Worm (Caenorhabditis elegans) whole organism, young adult: Measurements from ENCODE around the gene vhl-1.

Source experiments
- C17E4.6 ChIP-seq: fragments of 200-800 bp; sonication (Bioruptor generic); IDR thresholded peaks from 2 replicates; pipeline ENCODE4 v1.3.6; 2022; ENCODE audit warnings: missing genetic modification reagents, missing genetic modification characterization, missing compliant biosample characterization
- F22D6.2 ChIP-seq: sonication (generic microtip); optimal IDR thresholded peaks from 2 replicates; lab custom pipeline; 2016; ENCODE audit warnings: mild to moderate bottlenecking, missing genetic modification characterization, missing compliant biosample characterization
- F23B12.7 ChIP-seq: sonication (generic microtip); optimal IDR thresholded peaks from 2 replicates; lab custom pipeline; 2017; ENCODE audit warnings: missing genetic modification characterization, mild to moderate bottlenecking, missing compliant biosample characterization, antibody characterized with exemption, moderate library complexity; ENCODE audit not compliant: insufficient read depth
- F33H1.4 ChIP-seq: fragments of 200-800 bp; sonication (Bioruptor generic); IDR thresholded peaks from 2 replicates; pipeline ENCODE4 v1.3.6; 2022; ENCODE audit warnings: missing genetic modification reagents, missing genetic modification characterization, missing compliant biosample characterization
- F52B5.7 ChIP-seq: sonication (generic microtip); optimal IDR thresholded peaks from 2 replicates; lab custom pipeline; 2016; ENCODE audit warnings: mild to moderate bottlenecking, missing genetic modification characterization, missing compliant biosample characterization
- F57C9.4 ChIP-seq: sonication (generic microtip); optimal IDR thresholded peaks from 2 replicates; lab custom pipeline; 2017; ENCODE audit warnings: mild to moderate bottlenecking, missing genetic modification characterization, missing compliant biosample characterization
- T07F8.4 ChIP-seq: sonication (generic microtip); optimal IDR thresholded peaks from 2 replicates; lab custom pipeline; 2016; ENCODE audit warnings: mild to moderate bottlenecking, missing genetic modification characterization, moderate library complexity, missing compliant biosample characterization
- Y56A3A.18 ChIP-seq: fragments of 200-800 bp; sonication (Bioruptor generic); IDR thresholded peaks from 2 replicates; pipeline ENCODE4 v1.3.6; 2022; ENCODE audit warnings: missing genetic modification reagents, missing genetic modification characterization, missing compliant biosample characterization
- ama-1 ChIP-seq, 3 experiments: fragments of 150-350 bp in 1 of 3; sonication (generic microtip) in 2 of 3; optimal IDR thresholded peaks; 2 replicates each; lab custom pipeline; 2014 to 2018; ENCODE audit warnings: missing biosample characterization in 2 of 3, missing genetic modification characterization in 2 of 3, missing genetic modification reagents in 2 of 3
- aptf-2 ChIP-seq: fragments of 200-800 bp; sonication (Bioruptor generic); conservative IDR thresholded peaks from 2 replicates; pipeline ENCODE4 v1.3.6; 2022; ENCODE audit warnings: missing genetic modification reagents, missing genetic modification characterization, missing compliant biosample characterization
- attf-3 ChIP-seq: fragments of 200-800 bp; sonication (Bioruptor generic); conservative IDR thresholded peaks from 2 replicates; pipeline ENCODE4 v1.3.6; 2022; ENCODE audit warnings: missing genetic modification reagents, missing genetic modification characterization, missing compliant biosample characterization
- attf-5 ChIP-seq: fragments of 200-800 bp; sonication (Bioruptor generic); optimal IDR thresholded peaks from 2 replicates; lab custom pipeline; 2018; ENCODE audit warnings: mild to moderate bottlenecking, missing genetic modification characterization, missing compliant biosample characterization
- cebp-2 ChIP-seq: fragments of 200-800 bp; sonication (Bioruptor generic); IDR thresholded peaks from 2 replicates; pipeline ENCODE4 v1.3.6; 2022; ENCODE audit warnings: missing genetic modification characterization, missing compliant biosample characterization
- dox-1 ChIP-seq: fragments of 200-800 bp; sonication (Bioruptor generic); IDR thresholded peaks from 2 replicates; pipeline ENCODE4 v1.3.6; 2022; ENCODE audit warnings: missing genetic modification reagents, missing genetic modification characterization, missing compliant biosample characterization
- efl-1 ChIP-seq: fragments of 150-350 bp; optimal IDR thresholded peaks from 2 replicates; lab custom pipeline; 2014; ENCODE audit warnings: missing biosample characterization, missing genetic modification reagents, missing genetic modification characterization
- gei-17 ChIP-seq: fragments of 200-800 bp; sonication (Bioruptor generic); optimal IDR thresholded peaks from 2 replicates; lab custom pipeline; 2018; ENCODE audit warnings: mild to moderate bottlenecking, missing genetic modification characterization, missing compliant biosample characterization
- lin-35 ChIP-seq, 3 experiments: fragments of 150-350 bp in 2 of 3; sonication (generic microtip) in 1 of 3; optimal IDR thresholded peaks; 2 replicates each; lab custom pipeline; 2014 to 2018; ENCODE audit warnings: missing biosample characterization in 3 of 3, missing genetic modification characterization in 3 of 3, missing genetic modification reagents in 3 of 3
- lsy-27 ChIP-seq: sonication (generic microtip); optimal IDR thresholded peaks from 2 replicates; lab custom pipeline; 2017; ENCODE audit warnings: missing genetic modification characterization, mild to moderate bottlenecking, missing compliant biosample characterization, antibody characterized with exemption, missing genotype, borderline replicate concordance; ENCODE audit not compliant: insufficient read depth
- madf-10 ChIP-seq: sonication (generic microtip); optimal IDR thresholded peaks from 2 replicates; lab custom pipeline; 2016; ENCODE audit warnings: mild to moderate bottlenecking, missing genetic modification characterization, missing compliant biosample characterization
- madf-6 ChIP-seq: fragments of 200-800 bp; sonication (Bioruptor generic); IDR thresholded peaks from 2 replicates; pipeline ENCODE4 v1.3.6; 2022; ENCODE audit warnings: missing genetic modification reagents, missing genetic modification characterization, missing compliant biosample characterization
- mel-28 ChIP-seq: sonication (generic microtip); optimal IDR thresholded peaks from 2 replicates; lab custom pipeline; 2016; ENCODE audit warnings: borderline replicate concordance, mild to moderate bottlenecking, missing genetic modification characterization, missing compliant biosample characterization
- nfyb-1 ChIP-seq: fragments of 200-800 bp; sonication (Bioruptor generic); IDR thresholded peaks from 2 replicates; pipeline ENCODE4 v1.3.6; 2022; ENCODE audit warnings: missing genetic modification reagents, missing genetic modification characterization, missing compliant biosample characterization
- nhr-80 ChIP-seq: sonication (generic microtip); optimal IDR thresholded peaks from 2 replicates; lab custom pipeline; 2016; ENCODE audit warnings: missing genetic modification characterization, missing compliant biosample characterization
- pbrm-1 ChIP-seq: fragments of 200-800 bp; sonication (Bioruptor generic); IDR thresholded peaks from 2 replicates; pipeline ENCODE4 v1.3.6; 2022; ENCODE audit warnings: missing genetic modification reagents, missing genetic modification characterization, missing compliant biosample characterization
- rcor-1 ChIP-seq: fragments of 200-800 bp; sonication (Bioruptor generic); IDR thresholded peaks from 2 replicates; pipeline ENCODE4 v1.3.6; 2022; ENCODE audit warnings: missing genetic modification reagents, missing genetic modification characterization, missing compliant biosample characterization
- rec-8 ChIP-seq, 2 experiments: sonication (generic microtip); optimal IDR thresholded peaks; 2 replicates each; lab custom pipeline; 2016; ENCODE audit warnings: mild to moderate bottlenecking in 2 of 2, missing genetic modification characterization in 2 of 2, missing genetic modification reagents in 2 of 2, missing genotype in 2 of 2, missing biosample characterization in 1 of 2, missing compliant biosample characterization in 1 of 2, moderate library complexity in 1 of 2
- snpc-1.1 ChIP-seq: sonication (generic microtip); optimal IDR thresholded peaks from 2 replicates; lab custom pipeline; 2017; ENCODE audit warnings: missing genetic modification characterization, mild to moderate bottlenecking, missing compliant biosample characterization, antibody characterized with exemption, moderate library complexity, missing genotype, missing genetic modification reagents; ENCODE audit not compliant: insufficient read depth
- snpc-4 ChIP-seq, 5 experiments: fragments of 150-350 bp in 1 of 5; sonication (generic microtip) in 4 of 5; optimal IDR thresholded peaks; 2 replicates each; lab custom pipeline; 2014 to 2018; ENCODE audit warnings: missing genetic modification characterization in 5 of 5, missing biosample characterization in 3 of 5, antibody characterized with exemption in 2 of 5, mild to moderate bottlenecking in 2 of 5, missing compliant biosample characterization in 2 of 5, missing genotype in 2 of 5, moderate library complexity in 2 of 5, missing genetic modification reagents in 1 of 5
- somi-1 ChIP-seq: fragments of 200-800 bp; sonication (Bioruptor generic); optimal IDR thresholded peaks from 2 replicates; lab custom pipeline; 2018; ENCODE audit warnings: mild to moderate bottlenecking, missing genetic modification characterization, missing compliant biosample characterization
- unc-130 ChIP-seq: sonication (generic microtip); optimal IDR thresholded peaks from 2 replicates; lab custom pipeline; 2016; ENCODE audit warnings: missing genetic modification reagents, missing genetic modification characterization, missing compliant biosample characterization
- unc-62 ChIP-seq: fragments of 150-350 bp; optimal IDR thresholded peaks from 2 replicates; lab custom pipeline; 2014; ENCODE audit warnings: missing biosample characterization, missing genetic modification reagents, missing genetic modification characterization
- ztf-18 ChIP-seq: sonication (generic microtip); optimal IDR thresholded peaks from 2 replicates; lab custom pipeline; 2016; ENCODE audit warnings: missing genotype, mild to moderate bottlenecking, missing genetic modification characterization, missing compliant biosample characterization

Gene vhl-1

DNA sequence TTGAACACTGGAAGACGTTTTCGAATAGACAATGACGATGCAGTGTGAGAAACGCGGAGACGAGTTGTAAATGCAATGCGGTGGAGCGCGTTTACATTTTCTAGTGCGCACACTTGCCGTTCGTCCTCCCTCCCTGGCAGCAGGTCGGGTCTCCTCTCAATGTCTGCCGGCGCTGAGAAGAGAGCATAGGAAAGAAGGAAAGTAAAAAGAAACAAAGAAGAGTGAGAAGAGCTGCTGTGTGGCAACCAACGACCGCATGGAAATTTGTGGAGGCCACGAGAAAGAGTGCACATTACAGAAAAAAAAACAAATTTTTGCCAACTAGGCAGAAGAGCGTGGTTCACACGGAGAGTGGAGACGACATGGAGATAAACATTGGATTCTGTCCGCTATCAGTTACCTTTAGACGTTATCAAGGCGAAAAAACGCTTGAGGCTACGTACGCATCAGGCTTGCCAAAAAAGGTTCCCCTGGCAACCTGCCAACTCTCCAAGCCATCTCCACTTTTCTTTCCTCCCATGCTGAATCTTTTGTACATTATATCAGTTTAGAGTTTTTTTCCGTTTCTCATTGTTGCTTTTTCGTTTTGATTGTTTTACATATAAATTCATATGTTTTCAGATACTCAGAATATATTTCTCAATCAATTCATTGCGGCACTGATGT is 7.4 kb upstream of the vhl-1 start, which contains the start of the genes snrp-40.1 and F08G12.3 (continued):
- TF ChIP-seq lsy-27 (tag; lab: Kevin White, UChicago) (no peak), snpc-4 (GFP tag; optimal IDR thresholded peaks at IDR 0.05; lab: Kevin White, UChicago) (no peak), snpc-4 (tag; optimal IDR thresholded peaks at IDR 0.05; lab: Kevin White, UChicago) (peak in 3 of 4 experiments; percentile 62 to 82 (median 69)), rcor-1 (GFP tag; lab: Robert Waterston, UW) (0 out of 2 replicates have a peak, but pooled peaks have one; percentile 21), gei-17 (GFP tag; lab: Kevin White, UChicago) (peak; percentile 12), nfyb-1 (GFP tag; lab: Robert Waterston, UW) (0 out of 2 replicates have a peak, but pooled peaks have one; percentile 57), pbrm-1 (GFP tag; lab: Robert Waterston, UW) (peak; percentile 80), madf-6 (GFP tag; lab: Robert Waterston, UW) (peak; percentile 26; the same call in 1 of the 2 replicates), madf-10 (peak; percentile 31), cebp-2 (GFP tag; lab: Robert Waterston, UW) (no peak), nhr-80 (tag; lab: Kevin White, UChicago) (peak; percentile 98), attf-3 (GFP tag; lab: Robert Waterston, UW) (no peak), mel-28 (tag; lab: Kevin White, UChicago) (no peak), dox-1 (GFP tag; lab: Robert Waterston, UW) (peak; percentile 91), rec-8 (tag; optimal IDR thresholded peaks at IDR 0.05; lab: Kevin White, UChicago) (no peak), ztf-18 (tag; lab: Kevin White, UChicago) (peak; percentile 60), F52B5.7 (no peak)

DNA sequence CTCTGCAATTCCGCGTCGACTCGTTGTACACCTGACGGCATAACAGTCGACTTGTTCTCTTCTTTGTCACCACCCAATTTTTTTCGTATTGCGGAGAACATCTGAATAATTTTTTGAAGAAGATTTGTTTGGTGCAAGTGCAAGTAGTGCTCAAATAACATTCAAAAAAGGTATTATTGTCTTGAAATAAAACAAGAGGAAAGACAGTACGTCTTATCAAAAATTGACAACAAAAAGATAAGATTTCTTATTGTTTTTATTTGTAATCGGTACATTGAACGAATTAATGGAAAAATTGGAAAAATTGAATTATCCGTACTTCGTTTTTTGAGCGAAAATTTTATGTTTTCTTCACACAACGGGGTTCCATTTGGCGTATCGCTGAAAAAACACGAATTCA is 1.4 kb upstream of the vhl-1 start, which contains the start of gene F08G12.1:
Gene F08G12.1 (minus strand): TSS at position 101 of the 400 bp plus-strand sequence.
- TF ChIP-seq attf-5 (GFP tag; lab: Kevin White, UChicago) (no peak), snpc-1.1 (tag; lab: Kevin White, UChicago) (no peak)
- TF ChIP-seq, all 124 proteins: peak for 0

DNA sequence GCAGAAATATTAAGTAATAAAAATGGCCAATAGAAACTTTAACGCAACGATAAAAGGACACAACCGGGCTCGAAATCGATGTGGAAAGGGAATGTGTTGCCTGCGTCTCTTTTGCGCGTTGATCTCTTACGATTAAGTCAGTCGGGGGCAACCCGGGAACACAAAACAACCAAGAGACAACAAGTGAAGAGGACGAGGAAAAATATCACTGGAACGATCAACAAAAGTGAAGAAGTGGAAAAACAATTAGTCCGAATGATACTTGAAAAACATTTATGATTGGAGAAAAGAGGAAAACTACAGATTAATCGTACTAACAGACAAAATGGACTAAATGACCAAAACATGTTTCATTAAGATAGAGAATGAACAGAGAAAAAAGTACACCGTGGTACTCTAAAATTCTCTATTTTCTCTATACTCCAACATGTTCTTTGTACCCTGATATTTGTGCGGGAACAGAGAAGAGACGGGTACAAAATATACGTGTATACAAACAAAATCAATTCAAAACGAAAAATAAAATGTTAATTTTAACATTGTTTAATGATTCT is 3.2 kb downstream of the vhl-1 start, which contains the start of gene F08G12.5:
Gene F08G12.5 (minus strand): TSS at position 1 of the 554 bp plus-strand sequence.
- TF ChIP-seq efl-1 (GFP tag; lab: Kevin White, UChicago) (no peak), T07F8.4 (tag; lab: Kevin White, UChicago) (no peak), C17E4.6 (GFP tag; lab: Robert Waterston, UW) (no peak), F33H1.4 (GFP tag; lab: Robert Waterston, UW) (no peak), Y56A3A.18 (GFP tag; lab: Robert Waterston, UW) (no peak), F23B12.7 (tag; lab: Kevin White, UChicago) (no peak)

DNA sequence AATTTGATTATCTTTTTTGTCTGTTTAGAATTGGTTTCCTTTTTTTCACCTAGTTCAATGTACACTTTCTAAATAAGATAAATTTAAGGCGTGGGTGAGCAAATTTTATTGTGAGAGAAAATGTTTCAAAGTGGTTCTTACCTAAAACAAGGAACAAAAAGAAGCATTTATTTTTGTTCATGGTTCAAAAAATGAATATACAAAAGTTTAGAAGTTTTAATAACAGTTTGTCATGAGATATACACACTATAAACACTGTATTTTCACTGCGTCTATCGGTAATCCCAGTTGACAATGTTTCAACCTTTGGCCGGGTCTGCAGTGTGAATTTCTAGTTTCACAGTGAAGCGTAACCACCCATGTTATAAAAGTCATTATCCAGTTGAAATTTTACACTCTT is 8.2 kb downstream of the vhl-1 start, which contains the start of gene F08G12.11:
Gene F08G12.11 (minus strand): TSS at position 181 of the 400 bp plus-strand sequence.
- TF ChIP-seq unc-62 (GFP tag; lab: Kevin White, UChicago) (no peak), F22D6.2 (tag; lab: Kevin White, UChicago) (no peak), unc-130 (GFP tag; lab: Kevin White, UChicago) (no peak), lin-35 (GFP tag; optimal IDR thresholded peaks at IDR 0.05; lab: Kevin White, UChicago) (no peak), somi-1 (GFP tag; lab: Kevin White, UChicago) (no peak), ama-1 (optimal IDR thresholded peaks at IDR 0.05; lab: Kevin White, UChicago) (no peak), ama-1 (GFP tag; optimal IDR thresholded peaks at IDR 0.05; lab: Kevin White, UChicago) (no peak), F57C9.4 (tag; lab: Kevin White, UChicago) (no peak), aptf-2 (GFP tag; lab: Robert Waterston, UW) (no peak)
- TF ChIP-seq, all 124 proteins: peak for 0
